Fruit fly (Drosophila melanogaster) whole organism, pupa: Measurements from ENCODE around the gene CG5800.
A peak's percentile ranks its signal among the peaks of the same experiment; 100 is the strongest.

Experiments
- CG14655 ChIP-seq: fragments of 200-800 bp; sonication (Bioruptor generic); optimal IDR thresholded peaks from 3 replicates; lab custom pipeline; 2017; ENCODE audit warnings: mild to moderate bottlenecking, missing biosample characterization, missing genetic modification reagents, missing genetic modification characterization
- CG9948 ChIP-seq: fragments of 200-800 bp; sonication (Bioruptor generic); optimal IDR thresholded peaks from 2 replicates; lab custom pipeline; 2018; ENCODE audit warnings: missing biosample characterization, mild to moderate bottlenecking, missing genetic modification characterization, moderate library complexity
- gl ChIP-seq: fragments of 200-800 bp; sonication (Bioruptor generic); optimal IDR thresholded peaks from 2 replicates; lab custom pipeline; 2018; ENCODE audit warnings: missing biosample characterization, mild to moderate bottlenecking, missing genetic modification characterization

- peak; percentile 50 for TF ChIP-seq gl (tag; lab: Kevin White, UChicago)
- TF ChIP-seq CG14655 (GFP tag; lab: Kevin White, UChicago), result peak; percentile 86
- peak; percentile 72 for TF ChIP-seq CG9948
Measured at dm6 chrX:17624983-17625401, 11.1 kb upstream of the CG5800 start.
